In genomic region chrIV:1168311-1168965, ce11 we compare ENCODE assay signal across 1 worm cellular context.
TF ChIP-seq lines count a peak whose summit lies in the region.

No protein-coding gene starts in this region.

TF ChIP-seq in whole organism, L1 larva, 84 proteins besides CTCF, POLR2A, EP300 and RAD21 (continued from another document):
- no peak for TF ChIP-seq C04F5.9 (tag; optimal IDR thresholded peaks at IDR 0.05; lab: Kevin White, UChicago)
- no peak for TF ChIP-seq ets-5 (GFP tag; IDR thresholded peaks at IDR 0.05; lab: Robert Waterston, UW)
- TF ChIP-seq dpl-1 (GFP tag; optimal IDR thresholded peaks at IDR 0.05; lab: Kevin White, UChicago) = peak; percentile 27 to 58 (median 31)
- TF ChIP-seq mep-1 (tag; optimal IDR thresholded peaks at IDR 0.05; lab: Kevin White, UChicago) = peak; percentile 39
- TF ChIP-seq nhr-12 (tag; optimal IDR thresholded peaks at IDR 0.05; lab: Kevin White, UChicago) = no peak
- TF ChIP-seq fkh-8 (tag; optimal IDR thresholded peaks at IDR 0.05; lab: Kevin White, UChicago) = peak; percentile 72
- TF ChIP-seq fkh-4 (tag; optimal IDR thresholded peaks at IDR 0.05; lab: Kevin White, UChicago; ENCODE audit: borderline replicate concordance) = no peak
- TF ChIP-seq lin-15B (tag; optimal IDR thresholded peaks at IDR 0.05; lab: Kevin White, UChicago) = no peak
- no peak for TF ChIP-seq ztf-11 (tag; optimal IDR thresholded peaks at IDR 0.05; lab: Kevin White, UChicago)
- TF ChIP-seq unc-130 (tag; optimal IDR thresholded peaks at IDR 0.05; lab: Kevin White, UChicago) = no peak
- no peak for TF ChIP-seq ceh-63 (GFP tag; optimal IDR thresholded peaks at IDR 0.05; lab: Kevin White, UChicago)
- no peak for TF ChIP-seq nhr-90 (tag; optimal IDR thresholded peaks at IDR 0.05; lab: Kevin White, UChicago; ENCODE audit: poor library complexity)
- TF ChIP-seq sox-4 (tag; optimal IDR thresholded peaks at IDR 0.05; lab: Kevin White, UChicago) = no peak
- TF ChIP-seq elt-2 (tag; optimal IDR thresholded peaks at IDR 0.05; lab: Kevin White, UChicago) = no peak
- TF ChIP-seq vab-15 (tag; optimal IDR thresholded peaks at IDR 0.05; lab: Kevin White, UChicago) = no peak
- TF ChIP-seq nhr-85 (tag; lab: Kevin White, UChicago) = peak; percentile 83
- peak; percentile 68 for TF ChIP-seq blmp-1 (tag; optimal IDR thresholded peaks at IDR 0.05; lab: Kevin White, UChicago)
- no peak for TF ChIP-seq fkh-10 (GFP tag; optimal IDR thresholded peaks at IDR 0.05; lab: Kevin White, UChicago)
- no peak for TF ChIP-seq pag-3 (tag; optimal IDR thresholded peaks at IDR 0.05; lab: Kevin White, UChicago; ENCODE audit: borderline replicate concordance, insufficient read depth)
- no peak for TF ChIP-seq nhr-76 (tag; optimal IDR thresholded peaks at IDR 0.05; lab: Kevin White, UChicago)
- TF ChIP-seq unc-98 (GFP tag; IDR thresholded peaks at IDR 0.05; lab: Robert Waterston, UW) = no peak
- TF ChIP-seq efl-3 (GFP tag; optimal IDR thresholded peaks at IDR 0.05; lab: Kevin White, UChicago) = no peak
- TF ChIP-seq grh-1 (GFP tag; IDR thresholded peaks at IDR 0.05; lab: Robert Waterston, UW) = no peak
- no peak for TF ChIP-seq lir-3 (tag; optimal IDR thresholded peaks at IDR 0.05; lab: Kevin White, UChicago; ENCODE audit: poor library complexity)
- TF ChIP-seq nhr-19 (GFP tag; conservative IDR thresholded peaks at IDR 0.05; lab: Robert Waterston, UW) = peak; percentile 24
- peak; percentile 28 for TF ChIP-seq nhr-20 (tag; optimal IDR thresholded peaks at IDR 0.05; lab: Kevin White, UChicago)
- no peak for TF ChIP-seq ceh-90 (tag; optimal IDR thresholded peaks at IDR 0.05; lab: Kevin White, UChicago)
- TF ChIP-seq unc-30 (tag; optimal IDR thresholded peaks at IDR 0.05; lab: Kevin White, UChicago) = no peak
- TF ChIP-seq ama-1 (optimal IDR thresholded peaks at IDR 0.05; lab: Kevin White, UChicago) = no peak
